Worm (Caenorhabditis elegans) whole organism, mixed stage, embryonic: Measurements from ENCODE around the gene Y38C1BA.1.

ENCODE experiments used
- blmp-1 ChIP-seq: fragments of 150-350 bp; optimal IDR thresholded peaks from 2 replicates; lab custom pipeline; 2014; ENCODE audit warnings: missing biosample characterization, missing genetic modification characterization
- ceh-83 ChIP-seq: fragments of 200-800 bp; sonication (Bioruptor generic); optimal IDR thresholded peaks from 2 replicates; lab custom pipeline; 2018; ENCODE audit warnings: mild to moderate bottlenecking, missing genetic modification characterization, missing compliant biosample characterization
- elt-1 ChIP-seq: sonication (generic microtip); optimal IDR thresholded peaks from 2 replicates; lab custom pipeline; 2017; ENCODE audit warnings: missing genetic modification characterization, mild to moderate bottlenecking, missing compliant biosample characterization, antibody characterized with exemption, moderate library complexity, borderline replicate concordance; ENCODE audit not compliant: insufficient read depth
- lin-32 ChIP-seq: fragments of 200-800 bp; sonication (Bioruptor generic); optimal IDR thresholded peaks from 2 replicates; lab custom pipeline; 2018; ENCODE audit warnings: mild to moderate bottlenecking, missing genetic modification characterization, missing compliant biosample characterization
- nhr-76 ChIP-seq: sonication (generic microtip); optimal IDR thresholded peaks from 2 replicates; lab custom pipeline; 2017; ENCODE audit warnings: missing biosample characterization, missing genetic modification characterization
- snpc-4 ChIP-seq: fragments of 150-350 bp; optimal IDR thresholded peaks from 2 replicates; lab custom pipeline; 2014; ENCODE audit warnings: missing biosample characterization, missing genetic modification characterization

- TF ChIP-seq lin-32 (GFP tag; lab: Kevin White, UChicago) = no peak
- no peak for TF ChIP-seq snpc-4 (tag; lab: Kevin White, UChicago)
- no peak for TF ChIP-seq elt-1
- no peak for TF ChIP-seq nhr-76 (tag; lab: Kevin White, UChicago)
- TF ChIP-seq ceh-83 (GFP tag; lab: Kevin White, UChicago) = no peak
- TF ChIP-seq blmp-1 = no peak
Observed at ce11 chrIV:1824065-1824531, 20.3 kb upstream of the Y38C1BA.1 start, which contains the start of gene cmk-1.
